Fruit fly (Drosophila melanogaster) whole organism, adult: Measurements from ENCODE around the gene nkd.

Source experiments
- CG11617 ChIP-seq: fragments of 200-800 bp; sonication (Bioruptor generic); optimal IDR thresholded peaks from 2 replicates; lab custom pipeline; 2017; ENCODE audit warnings: mild to moderate bottlenecking, missing biosample characterization, missing genetic modification reagents, missing genetic modification characterization
- CG12768 ChIP-seq: fragments of 200-800 bp; sonication (Bioruptor generic); optimal IDR thresholded peaks from 2 replicates; lab custom pipeline; 2017; ENCODE audit warnings: missing biosample characterization, missing genetic modification characterization, mild to moderate bottlenecking, moderate library complexity, missing genetic modification reagents
- CG14711 ChIP-seq: fragments of 200-800 bp; sonication (Bioruptor generic); optimal IDR thresholded peaks from 2 replicates; lab custom pipeline; 2018; ENCODE audit warnings: missing biosample characterization, mild to moderate bottlenecking, missing genetic modification characterization, moderate library complexity
- CG1620 ChIP-seq: fragments of 200-800 bp; sonication (Bioruptor generic); optimal IDR thresholded peaks from 2 replicates; lab custom pipeline; 2016; ENCODE audit warnings: missing biosample characterization, missing genetic modification characterization
- CG33017 ChIP-seq: fragments of 200-800 bp; sonication (Bioruptor generic); optimal IDR thresholded peaks from 2 replicates; lab custom pipeline; 2018; ENCODE audit warnings: missing biosample characterization, mild to moderate bottlenecking, missing genetic modification characterization, moderate library complexity
- CG5204 ChIP-seq: fragments of 200-800 bp; sonication (Bioruptor generic); optimal IDR thresholded peaks from 2 replicates; lab custom pipeline; 2016; ENCODE audit warnings: missing biosample characterization, missing genetic modification characterization
- CG7045 ChIP-seq: fragments of 200-800 bp; sonication (Bioruptor generic); optimal IDR thresholded peaks from 2 replicates; lab custom pipeline; 2017; ENCODE audit warnings: missing biosample characterization, mild to moderate bottlenecking, missing genetic modification characterization
- CG7101 ChIP-seq: fragments of 200-800 bp; sonication (Bioruptor generic); optimal IDR thresholded peaks from 2 replicates; lab custom pipeline; 2018; ENCODE audit warnings: missing biosample characterization, mild to moderate bottlenecking, missing genetic modification characterization, moderate library complexity
- Clk ChIP-seq: fragments of 200-800 bp; sonication (Bioruptor generic); optimal IDR thresholded peaks from 2 replicates; lab custom pipeline; 2017; ENCODE audit warnings: missing biosample characterization, missing genetic modification characterization
- Crg-1 ChIP-seq: fragments of 200-800 bp; sonication (Bioruptor generic); optimal IDR thresholded peaks from 2 replicates; lab custom pipeline; 2016; ENCODE audit warnings: missing biosample characterization, missing genetic modification characterization
- Hr96 ChIP-seq: fragments of 200-800 bp; sonication (Bioruptor generic); optimal IDR thresholded peaks from 2 replicates; lab custom pipeline; 2016; ENCODE audit warnings: missing biosample characterization, missing genetic modification characterization
- Mnt ChIP-seq: fragments of 200-800 bp; sonication (Bioruptor generic); optimal IDR thresholded peaks from 2 replicates; lab custom pipeline; 2016; ENCODE audit warnings: missing biosample characterization, mild to moderate bottlenecking, missing genetic modification characterization
- bab1 ChIP-seq: fragments of 200-800 bp; sonication (Bioruptor generic); optimal IDR thresholded peaks from 3 replicates; lab custom pipeline; 2019; ENCODE audit warnings: missing biosample characterization, mild to moderate bottlenecking, missing genetic modification characterization, moderate library complexity
- cic ChIP-seq: fragments of 200-800 bp; sonication (Bioruptor generic); optimal IDR thresholded peaks from 2 replicates; lab custom pipeline; 2017; ENCODE audit warnings: missing biosample characterization, mild to moderate bottlenecking, missing genetic modification characterization, moderate library complexity
- cnc ChIP-seq, 2 experiments: fragments of >200 bp; optimal IDR thresholded peaks; 2 replicates each; lab custom pipeline; 2017
- kay ChIP-seq: fragments of 200-800 bp; sonication (Bioruptor generic); peaks from one replicate; lab custom pipeline; 2016; ENCODE audit warnings: missing biosample characterization, missing genetic modification characterization, borderline replicate concordance
- ovo ChIP-seq: fragments of 200-800 bp; sonication (Bioruptor generic); optimal IDR thresholded peaks from 2 replicates; lab custom pipeline; 2016; ENCODE audit warnings: missing biosample characterization, missing genetic modification characterization
- pad ChIP-seq: fragments of 200-800 bp; sonication (Bioruptor generic); optimal IDR thresholded peaks from 3 replicates; lab custom pipeline; 2017; ENCODE audit warnings: missing biosample characterization, missing genetic modification characterization, mild to moderate bottlenecking, moderate library complexity, missing genetic modification reagents
- tj ChIP-seq: fragments of 200-800 bp; sonication (Bioruptor generic); optimal IDR thresholded peaks from 3 replicates; lab custom pipeline; 2017; ENCODE audit warnings: missing biosample characterization, mild to moderate bottlenecking, missing genetic modification characterization, moderate library complexity
- toe ChIP-seq: fragments of 200-800 bp; sonication (Bioruptor generic); optimal IDR thresholded peaks from 2 replicates; lab custom pipeline; 2016; ENCODE audit warnings: missing biosample characterization, missing genetic modification characterization

Gene nkd

DNA sequence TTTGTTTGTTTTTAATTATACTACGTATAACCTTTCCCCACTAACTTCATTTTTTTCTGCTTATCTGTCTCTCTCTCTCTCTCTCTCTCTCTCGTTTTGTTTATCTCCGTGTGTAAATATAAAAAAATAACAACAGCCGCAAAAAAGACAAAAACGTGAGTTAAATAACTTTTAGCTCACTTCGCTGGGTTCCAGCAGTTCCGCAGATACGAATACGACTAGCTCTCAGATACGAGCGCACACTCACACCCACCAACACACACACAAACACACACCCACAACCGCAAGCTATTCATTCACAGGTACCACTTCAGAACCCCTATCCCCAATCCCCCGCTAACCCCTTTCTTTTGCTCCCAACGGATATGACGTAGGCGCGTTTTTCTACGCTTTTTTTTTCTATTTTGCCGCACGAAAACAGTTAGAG, 26.9 kb upstream of the nkd start:
- TF ChIP-seq tj (GFP tag; lab: Kevin White, UChicago) = peak; percentile 24
- peak; percentile 27 for TF ChIP-seq CG7101 (tag; lab: Kevin White, UChicago)
- peak; percentile 52 for TF ChIP-seq CG11617 (GFP tag; lab: Kevin White, UChicago)
- peak; percentile 24 for TF ChIP-seq Crg-1 (GFP tag; lab: Kevin White, UChicago)
- no peak for TF ChIP-seq Hr96 (GFP tag; lab: Kevin White, UChicago)
- peak; percentile 93 for TF ChIP-seq kay (GFP tag; lab: Kevin White, UChicago)
- no peak for TF ChIP-seq CG5204
- TF ChIP-seq CG1620 (GFP tag; lab: Kevin White, UChicago) = no peak
- TF ChIP-seq bab1 (GFP tag; lab: Kevin White, UChicago) = peak; percentile 39
- TF ChIP-seq pad (GFP tag; lab: Kevin White, UChicago) = peak; percentile 16
- peak; percentile 86 for TF ChIP-seq CG12768
- peak; percentile 76 for TF ChIP-seq ovo (GFP tag; lab: Kevin White, UChicago)
- TF ChIP-seq toe (GFP tag; lab: Kevin White, UChicago) = peak; percentile 23
- no peak for TF ChIP-seq Mnt (GFP tag; lab: Kevin White, UChicago)
- TF ChIP-seq CG7045 (GFP tag; lab: Kevin White, UChicago) = peak; percentile 71
- TF ChIP-seq cnc (optimal IDR thresholded peaks at IDR 0.05; lab: Kevin White, UChicago) = no peak
- TF ChIP-seq Clk (GFP tag; lab: Kevin White, UChicago) = peak; percentile 10
- peak; percentile 31 for TF ChIP-seq CG14711 (tag; lab: Kevin White, UChicago)
- TF ChIP-seq cic (GFP tag; lab: Kevin White, UChicago) = peak; percentile 100
- TF ChIP-seq CG33017 = peak; percentile 77

DNA sequence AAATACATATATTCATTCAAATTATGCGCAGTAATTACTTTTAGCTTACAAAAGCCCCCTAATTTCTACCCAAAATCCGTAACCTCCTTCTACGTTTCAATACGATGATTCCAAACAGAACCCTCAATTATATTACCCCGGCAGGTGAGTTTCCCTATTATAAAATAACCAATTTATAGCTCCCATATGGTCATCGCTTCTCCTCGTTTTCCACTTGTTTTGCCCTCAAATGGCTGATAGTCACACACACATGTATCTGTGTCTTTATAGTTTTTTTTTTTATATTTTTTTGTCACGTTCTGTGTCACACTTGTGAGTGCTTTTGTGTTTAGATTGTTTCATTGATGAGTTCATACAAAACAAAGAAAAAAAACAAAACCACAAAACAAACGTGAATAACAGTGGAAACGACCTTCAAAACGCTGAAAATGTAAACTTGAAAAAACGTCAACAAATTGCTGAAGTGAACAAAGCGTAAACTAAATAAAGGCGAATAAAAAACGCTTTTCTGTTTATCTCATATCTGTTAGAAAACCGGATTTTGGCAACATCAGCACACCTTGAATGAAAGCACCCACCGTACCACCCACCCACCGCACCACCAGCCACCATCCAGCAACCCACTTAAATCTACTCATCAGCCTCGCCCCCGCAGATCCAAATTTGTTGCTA, 26.1 kb upstream of the nkd start:
- TF ChIP-seq CG33017 = no peak
- peak; percentile 14 for TF ChIP-seq CG12768
- no peak for TF ChIP-seq Hr96 (GFP tag; lab: Kevin White, UChicago)
- peak; percentile 32 for TF ChIP-seq CG7045 (GFP tag; lab: Kevin White, UChicago)
- peak; percentile 95 for TF ChIP-seq kay (GFP tag; lab: Kevin White, UChicago)
- TF ChIP-seq tj (GFP tag; lab: Kevin White, UChicago) = no peak
- no peak for TF ChIP-seq CG1620 (GFP tag; lab: Kevin White, UChicago)
- TF ChIP-seq ovo (GFP tag; lab: Kevin White, UChicago) = peak; percentile 14
- peak; percentile 88 for TF ChIP-seq cic (GFP tag; lab: Kevin White, UChicago)
- TF ChIP-seq CG7101 (tag; lab: Kevin White, UChicago) = peak; percentile 1
- TF ChIP-seq Mnt (GFP tag; lab: Kevin White, UChicago) = peak; percentile 20
- TF ChIP-seq pad (GFP tag; lab: Kevin White, UChicago) = no peak
- no peak for TF ChIP-seq Clk (GFP tag; lab: Kevin White, UChicago)
- TF ChIP-seq CG5204 = no peak
- no peak for TF ChIP-seq CG11617 (GFP tag; lab: Kevin White, UChicago)
- TF ChIP-seq CG14711 (tag; lab: Kevin White, UChicago) = no peak
- no peak for TF ChIP-seq Crg-1 (GFP tag; lab: Kevin White, UChicago)
- no peak for TF ChIP-seq toe (GFP tag; lab: Kevin White, UChicago)
- TF ChIP-seq bab1 (GFP tag; lab: Kevin White, UChicago) = no peak
- TF ChIP-seq cnc (optimal IDR thresholded peaks at IDR 0.05; lab: Kevin White, UChicago) = no peak

DNA sequence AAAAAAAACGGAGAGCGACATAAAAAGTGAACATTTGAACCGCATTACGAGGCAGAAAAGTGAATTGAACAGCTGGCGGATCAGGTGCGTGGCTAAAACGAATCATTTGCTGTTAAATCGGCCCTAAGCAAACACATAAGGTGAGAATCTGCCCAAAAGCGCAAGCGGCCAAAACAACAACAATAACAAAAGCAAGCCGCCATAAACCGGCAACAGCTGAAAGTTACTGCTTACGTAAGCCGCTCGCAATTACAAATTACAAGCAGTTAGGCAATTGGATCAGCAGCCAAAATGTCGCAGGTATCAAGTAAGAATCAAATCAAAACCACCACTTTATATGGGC, 18.1 kb upstream of the nkd start:
- TF ChIP-seq CG5204 (no peak), tj (GFP tag; lab: Kevin White, UChicago) (peak; percentile 63), Hr96 (GFP tag; lab: Kevin White, UChicago) (no peak), CG11617 (GFP tag; lab: Kevin White, UChicago) (no peak), Clk (GFP tag; lab: Kevin White, UChicago) (no peak), cnc (optimal IDR thresholded peaks at IDR 0.05; lab: Kevin White, UChicago) (peak; percentile 37 to 60), Crg-1 (GFP tag; lab: Kevin White, UChicago) (no peak), CG7101 (tag; lab: Kevin White, UChicago) (no peak), CG1620 (GFP tag; lab: Kevin White, UChicago) (no peak), Mnt (GFP tag; lab: Kevin White, UChicago) (no peak), CG14711 (tag; lab: Kevin White, UChicago) (no peak), CG12768 (no peak), toe (GFP tag; lab: Kevin White, UChicago) (no peak), bab1 (GFP tag; lab: Kevin White, UChicago) (no peak)

DNA sequence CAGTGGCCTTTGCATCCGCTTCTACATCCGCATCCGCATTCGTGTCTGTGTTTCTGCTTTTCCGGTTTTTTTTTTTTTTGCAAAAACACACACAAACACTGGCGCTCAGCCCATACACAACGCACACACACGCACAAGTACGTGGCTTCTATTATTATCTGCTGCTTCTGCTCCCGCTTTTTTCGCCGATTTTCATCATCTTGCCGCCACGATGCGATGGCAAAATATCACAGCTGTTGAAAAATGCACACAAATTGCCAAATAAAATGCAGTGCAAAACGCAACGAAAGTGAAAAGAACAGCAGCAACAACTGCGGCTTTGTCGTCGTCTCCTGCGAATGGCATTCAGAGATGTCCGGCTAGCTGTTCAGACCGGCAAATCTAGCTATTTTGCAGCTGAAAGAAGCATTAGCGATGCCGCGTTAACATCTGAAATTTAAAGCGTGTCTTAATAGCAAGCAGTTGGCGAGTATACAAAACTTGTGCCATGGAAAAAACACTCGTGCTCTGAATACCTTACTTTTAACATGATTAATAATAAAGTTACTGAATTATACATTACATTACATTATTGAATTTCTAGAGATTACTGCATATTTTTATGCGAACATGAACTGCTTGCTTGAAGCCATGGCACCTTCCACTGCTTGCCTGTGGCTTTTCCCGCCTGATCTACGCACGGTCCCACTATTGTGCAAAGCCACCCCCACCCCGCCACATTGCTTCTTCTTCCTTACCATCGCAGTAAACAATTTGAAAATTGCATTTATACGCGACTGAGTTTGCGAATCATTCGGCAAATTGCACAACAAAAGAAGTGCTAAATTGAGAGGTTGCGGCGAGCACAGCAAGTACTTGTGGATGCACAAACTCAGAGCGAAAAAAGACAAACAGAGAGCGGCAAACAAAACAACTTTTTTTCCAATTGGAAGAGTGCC, 17.5 kb upstream of the nkd start, which contains the start of the genes Ugt316A1 and Sfxn2:
Gene Ugt316A1, minus strand, starts transcription at position 345 of the 938 bp plus-strand sequence.
Gene Sfxn2, plus strand, starts transcription at position 694 of the 938 bp plus-strand sequence.
- TF ChIP-seq CG33017 (no peak), Clk (GFP tag; lab: Kevin White, UChicago) (peak; percentile 42), Mnt (GFP tag; lab: Kevin White, UChicago) (peak; percentile 33), tj (GFP tag; lab: Kevin White, UChicago) (no peak), Crg-1 (GFP tag; lab: Kevin White, UChicago) (peak; percentile 35), toe (GFP tag; lab: Kevin White, UChicago) (peak; percentile 45), ovo (GFP tag; lab: Kevin White, UChicago) (peak; percentile 43), CG11617 (GFP tag; lab: Kevin White, UChicago) (peak; percentile 64), cic (GFP tag; lab: Kevin White, UChicago) (no peak), CG12768 (peak; percentile 62), CG1620 (GFP tag; lab: Kevin White, UChicago) (peak; percentile 19), kay (GFP tag; lab: Kevin White, UChicago) (no peak), CG14711 (tag; lab: Kevin White, UChicago) (peak; percentile 18), CG7045 (GFP tag; lab: Kevin White, UChicago) (no peak), CG5204 (peak; percentile 35), cnc (optimal IDR thresholded peaks at IDR 0.05; lab: Kevin White, UChicago) (no peak), CG7101 (tag; lab: Kevin White, UChicago) (peak; percentile 9), Hr96 (GFP tag; lab: Kevin White, UChicago) (peak; percentile 50), pad (GFP tag; lab: Kevin White, UChicago) (peak; percentile 31), bab1 (GFP tag; lab: Kevin White, UChicago) (peak; percentile 46)
